Worm (Caenorhabditis elegans) whole organism, late embryonic: Measurements from ENCODE around the gene cdh-5.

Experiments
- ama-1 ChIP-seq: fragments of 150-350 bp; optimal IDR thresholded peaks from 2 replicates; lab custom pipeline; 2014
- ceh-18 ChIP-seq: sonication (generic microtip); optimal IDR thresholded peaks from 2 replicates; lab custom pipeline; 2016; ENCODE audit warnings: missing genetic modification characterization, missing compliant biosample characterization
- dve-1 ChIP-seq: sonication (generic microtip); optimal IDR thresholded peaks from 2 replicates; lab custom pipeline; 2017; ENCODE audit warnings: antibody characterized with exemption, mild to moderate bottlenecking, missing genetic modification characterization, missing compliant biosample characterization
- ets-4 ChIP-seq: sonication (generic microtip); optimal IDR thresholded peaks from 2 replicates; lab custom pipeline; 2016; ENCODE audit warnings: missing genetic modification characterization, missing compliant biosample characterization
- fkh-10 ChIP-seq: fragments of 150-350 bp; optimal IDR thresholded peaks from 2 replicates; lab custom pipeline; 2014; ENCODE audit warnings: missing biosample characterization, missing genetic modification reagents, missing genetic modification characterization
- hlh-30 ChIP-seq: sonication (generic microtip); optimal IDR thresholded peaks from 2 replicates; lab custom pipeline; 2017; ENCODE audit warnings: antibody characterized with exemption, missing genetic modification characterization, missing compliant biosample characterization; ENCODE audit not compliant: insufficient read depth
- hlh-8 ChIP-seq: sonication (generic microtip); optimal IDR thresholded peaks from 2 replicates; lab custom pipeline; 2016; ENCODE audit warnings: missing genotype, missing genetic modification characterization, missing compliant biosample characterization
- nhr-11 ChIP-seq: fragments of 150-350 bp; optimal IDR thresholded peaks from 2 replicates; lab custom pipeline; 2014; ENCODE audit warnings: missing biosample characterization, missing genetic modification characterization
- rnt-1 ChIP-seq: sonication (generic microtip); optimal IDR thresholded peaks from 2 replicates; lab custom pipeline; 2016; ENCODE audit warnings: missing genetic modification characterization, missing compliant biosample characterization
- syd-9 ChIP-seq: sonication (generic microtip); optimal IDR thresholded peaks from 2 replicates; lab custom pipeline; 2016; ENCODE audit warnings: mild to moderate bottlenecking, missing genetic modification characterization, moderate library complexity, missing compliant biosample characterization
- tbx-2 ChIP-seq: sonication (generic microtip); optimal IDR thresholded peaks from 2 replicates; lab custom pipeline; 2016; ENCODE audit warnings: missing genetic modification characterization, missing compliant biosample characterization
- unc-86 ChIP-seq: sonication (generic microtip); optimal IDR thresholded peaks from 2 replicates; lab custom pipeline; 2016; ENCODE audit warnings: missing genetic modification characterization, missing compliant biosample characterization

DNA sequence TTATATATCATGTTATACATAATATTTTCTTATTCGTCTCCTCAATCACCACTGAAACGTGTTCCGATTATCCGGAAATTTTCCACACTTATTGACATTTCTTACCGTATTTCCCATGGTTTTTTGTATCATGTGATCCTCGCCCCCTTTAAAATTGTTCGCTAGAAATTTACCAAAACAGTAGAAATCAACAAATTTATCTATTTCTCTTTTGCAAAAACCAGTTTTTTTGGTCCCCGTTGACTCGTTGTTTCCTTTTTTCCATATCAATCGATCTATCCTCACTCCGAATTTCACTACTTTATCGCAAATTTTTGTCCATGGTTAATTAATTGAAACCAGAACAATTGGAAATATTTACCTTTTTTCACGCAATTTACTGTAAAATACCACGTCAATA is 43.0 kb upstream of the cdh-5 start:
- TF ChIP-seq tbx-2 (tag; lab: Kevin White, UChicago): no peak
- TF ChIP-seq unc-86 (tag; lab: Kevin White, UChicago): no peak
- TF ChIP-seq dve-1 (tag; lab: Kevin White, UChicago): no peak
- no peak for TF ChIP-seq ceh-18 (tag; lab: Kevin White, UChicago)
- TF ChIP-seq nhr-11 (tag; lab: Kevin White, UChicago): no peak
- no peak for TF ChIP-seq syd-9 (tag; lab: Kevin White, UChicago)
- no peak for TF ChIP-seq ama-1 (lab: Kevin White, UChicago)
- TF ChIP-seq rnt-1 (tag; lab: Kevin White, UChicago): no peak
- TF ChIP-seq ets-4 (tag; lab: Kevin White, UChicago): no peak
- TF ChIP-seq hlh-8: no peak
- no peak for TF ChIP-seq hlh-30 (tag; lab: Kevin White, UChicago)
- TF ChIP-seq fkh-10 (GFP tag; lab: Kevin White, UChicago): no peak
